Worm (Caenorhabditis elegans) whole organism, L4/young adult: ENCODE measurements around the gene oig-5.

Source experiments
- W03F9.2 ChIP-seq: fragments of 150-350 bp; optimal IDR thresholded peaks from 2 replicates; lab custom pipeline; 2014; ENCODE audit warnings: missing biosample characterization, missing genetic modification characterization
- him-1 ChIP-seq: sonication (generic microtip); optimal IDR thresholded peaks from 2 replicates; lab custom pipeline; 2016; ENCODE audit warnings: missing genotype, missing genetic modification reagents, missing genetic modification characterization, missing compliant biosample characterization

DNA sequence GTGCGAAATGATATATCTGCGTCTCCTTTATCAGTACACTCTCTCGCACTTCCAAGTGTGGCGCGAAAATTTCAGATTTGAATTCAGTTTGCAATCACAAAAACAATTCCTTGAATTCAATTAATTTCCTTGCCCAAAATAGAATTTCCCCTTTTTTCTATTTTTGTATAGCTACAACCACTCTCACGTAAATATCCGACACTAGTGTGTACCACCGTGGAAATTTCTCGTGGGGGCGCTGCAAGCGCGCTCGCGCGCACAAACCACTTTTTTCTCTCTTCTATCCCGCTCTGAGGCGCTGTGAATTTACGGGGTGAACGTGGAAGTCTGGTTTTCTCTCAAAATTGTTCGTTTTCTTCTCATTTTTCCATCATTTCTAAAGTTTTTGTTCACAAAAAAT lies 25.5 kb upstream of the oig-5 start, which contains the start of gene Y57G11C.8:
- TF ChIP-seq him-1 (tag; lab: Kevin White, UChicago) (no peak), W03F9.2 (no peak)
